Worm (Caenorhabditis elegans) whole organism, L2 larva: Measurements from ENCODE around the gene fbxb-105.

Source experiments
- C34F6.9 ChIP-seq: fragments of 150-350 bp; optimal IDR thresholded peaks from 2 replicates; lab custom pipeline; 2014; ENCODE audit warnings: missing biosample characterization, missing genetic modification characterization
- F13H6.1 ChIP-seq: sonication (generic microtip); optimal IDR thresholded peaks from 2 replicates; lab custom pipeline; 2016; ENCODE audit warnings: missing genetic modification characterization, missing compliant biosample characterization
- R02D3.7 ChIP-seq: fragments of 150-350 bp; optimal IDR thresholded peaks from 2 replicates; lab custom pipeline; 2014; ENCODE audit warnings: missing biosample characterization, missing genetic modification characterization
- Y55F3AM.14 ChIP-seq: fragments of 200-800 bp; sonication (Bioruptor generic); optimal IDR thresholded peaks from 2 replicates; lab custom pipeline; 2018; ENCODE audit warnings: mild to moderate bottlenecking, missing genetic modification characterization, missing compliant biosample characterization
- ZK546.5 ChIP-seq: sonication (generic microtip); optimal IDR thresholded peaks from 2 replicates; lab custom pipeline; 2017; ENCODE audit warnings: missing biosample characterization, missing genetic modification characterization
- alr-1 ChIP-seq: fragments of 150-350 bp; optimal IDR thresholded peaks from 2 replicates; lab custom pipeline; 2014; ENCODE audit warnings: missing biosample characterization, missing genetic modification characterization
- aly-2 ChIP-seq: fragments of 150-350 bp; optimal IDR thresholded peaks from 2 replicates; lab custom pipeline; 2014; ENCODE audit warnings: missing biosample characterization, missing genetic modification characterization
- ama-1 ChIP-seq: fragments of 150-350 bp; optimal IDR thresholded peaks from 2 replicates; lab custom pipeline; 2018; ENCODE audit warnings: inconsistent platforms
- blmp-1 ChIP-seq: sonication (generic microtip); optimal IDR thresholded peaks from 2 replicates; lab custom pipeline; 2017; ENCODE audit warnings: missing genetic modification characterization, mild to moderate bottlenecking, missing compliant biosample characterization, antibody characterized with exemption, moderate library complexity; ENCODE audit not compliant: insufficient read depth
- ceh-82 ChIP-seq: fragments of 150-350 bp; optimal IDR thresholded peaks from 2 replicates; lab custom pipeline; 2014; ENCODE audit warnings: missing biosample characterization, missing genetic modification characterization
- crh-2 ChIP-seq: sonication (generic microtip); optimal IDR thresholded peaks from 2 replicates; lab custom pipeline; 2017; ENCODE audit warnings: missing biosample characterization, missing genetic modification characterization
- egl-27 ChIP-seq: sonication (generic microtip); optimal IDR thresholded peaks from 3 replicates; lab custom pipeline; 2017; ENCODE audit warnings: missing biosample characterization, missing genetic modification reagents, missing genetic modification characterization
- elt-1 ChIP-seq: fragments of 150-350 bp; optimal IDR thresholded peaks from 2 replicates; lab custom pipeline; 2014; ENCODE audit warnings: missing biosample characterization, missing genetic modification characterization
- elt-3 ChIP-seq: sonication (generic microtip); optimal IDR thresholded peaks from 2 replicates; lab custom pipeline; 2017; ENCODE audit warnings: missing biosample characterization, missing genetic modification characterization
- fos-1 ChIP-seq: fragments of 150-350 bp; optimal IDR thresholded peaks from 2 replicates; lab custom pipeline; 2014; ENCODE audit warnings: missing biosample characterization, missing genetic modification characterization
- gmeb-1 ChIP-seq: fragments of 150-350 bp; optimal IDR thresholded peaks from 2 replicates; lab custom pipeline; 2014; ENCODE audit warnings: missing biosample characterization, missing genetic modification characterization
- lin-11 ChIP-seq: fragments of 150-350 bp; sonication (generic microtip); optimal IDR thresholded peaks from 2 replicates; lab custom pipeline; 2014; ENCODE audit warnings: missing biosample characterization, missing genetic modification characterization, inconsistent platforms, mixed read lengths
- lin-13 ChIP-seq: fragments of 150-350 bp; optimal IDR thresholded peaks from 2 replicates; lab custom pipeline; 2014; ENCODE audit warnings: missing biosample characterization, missing genetic modification reagents, missing genetic modification characterization
- lin-39 ChIP-seq: fragments of 150-350 bp; optimal IDR thresholded peaks from 2 replicates; lab custom pipeline; 2014; ENCODE audit warnings: missing biosample characterization, missing genetic modification reagents, missing genetic modification characterization
- lsy-2 ChIP-seq, 2 experiments: fragments of 150-350 bp in 1 of 2; sonication (generic microtip) in 1 of 2; optimal IDR thresholded peaks; 2 replicates each; lab custom pipeline; 2014 to 2017; ENCODE audit warnings: missing biosample characterization in 2 of 2, missing genetic modification characterization in 2 of 2
- mab-5 ChIP-seq: fragments of 150-350 bp; optimal IDR thresholded peaks from 2 replicates; lab custom pipeline; 2014; ENCODE audit warnings: missing biosample characterization, missing genetic modification characterization
- mbf-1 ChIP-seq: sonication (generic microtip); optimal IDR thresholded peaks from 2 replicates; lab custom pipeline; 2017; ENCODE audit warnings: missing biosample characterization, missing genetic modification characterization
- mdl-1 ChIP-seq, 2 experiments: fragments of 150-350 bp in 1 of 2; sonication (generic microtip) in 1 of 2; optimal IDR thresholded peaks; 2 replicates each; lab custom pipeline; 2017; ENCODE audit warnings: missing biosample characterization in 2 of 2, missing genetic modification characterization in 2 of 2
- nhr-11 ChIP-seq: fragments of 150-350 bp; optimal IDR thresholded peaks from 2 replicates; lab custom pipeline; 2014; ENCODE audit warnings: missing biosample characterization, missing genetic modification characterization
- nhr-12 ChIP-seq: fragments of 150-350 bp; optimal IDR thresholded peaks from 2 replicates; lab custom pipeline; 2014; ENCODE audit warnings: missing biosample characterization, missing genetic modification characterization
- nhr-129 ChIP-seq: fragments of 150-350 bp; optimal IDR thresholded peaks from 2 replicates; lab custom pipeline; 2014; ENCODE audit warnings: missing biosample characterization, missing genetic modification characterization
- nhr-21 ChIP-seq: fragments of 150-350 bp; optimal IDR thresholded peaks from 2 replicates; lab custom pipeline; 2014; ENCODE audit warnings: missing biosample characterization, missing genetic modification characterization
- nhr-23 ChIP-seq: fragments of 150-350 bp; optimal IDR thresholded peaks from 2 replicates; lab custom pipeline; 2014; ENCODE audit warnings: missing biosample characterization, missing genetic modification reagents, missing genetic modification characterization
- nhr-237 ChIP-seq: fragments of 150-350 bp; optimal IDR thresholded peaks from 2 replicates; lab custom pipeline; 2014; ENCODE audit warnings: missing biosample characterization, missing genetic modification characterization
- nhr-25 ChIP-seq: fragments of 150-350 bp; sonication (generic microtip); optimal IDR thresholded peaks from 3 replicates; lab custom pipeline; 2014; ENCODE audit warnings: missing biosample characterization, missing genetic modification characterization
- nhr-6 ChIP-seq: fragments of 150-350 bp; optimal IDR thresholded peaks from 2 replicates; lab custom pipeline; 2014; ENCODE audit warnings: missing biosample characterization, missing genetic modification characterization
- nhr-77 ChIP-seq: fragments of 150-350 bp; optimal IDR thresholded peaks from 2 replicates; lab custom pipeline; 2014; ENCODE audit warnings: missing biosample characterization, missing genetic modification characterization
- peb-1 ChIP-seq: fragments of 150-350 bp; optimal IDR thresholded peaks from 2 replicates; lab custom pipeline; 2014; ENCODE audit warnings: missing biosample characterization, missing genetic modification characterization
- sem-4 ChIP-seq: fragments of 150-350 bp; optimal IDR thresholded peaks from 2 replicates; lab custom pipeline; 2014; ENCODE audit warnings: missing biosample characterization, missing genetic modification reagents, missing genetic modification characterization
- skn-1 ChIP-seq: sonication (generic microtip); optimal IDR thresholded peaks from 2 replicates; lab custom pipeline; 2017; ENCODE audit warnings: missing biosample characterization, missing genetic modification characterization
- sma-3 ChIP-seq: sonication (generic microtip); optimal IDR thresholded peaks from 2 replicates; lab custom pipeline; 2016; ENCODE audit warnings: missing genetic modification reagents, missing genetic modification characterization, missing compliant biosample characterization
- sma-9 ChIP-seq, 2 experiments: fragments of 150-350 bp in 1 of 2; sonication (generic microtip) in 1 of 2; optimal IDR thresholded peaks; 2 replicates each; lab custom pipeline; 2014 to 2016; ENCODE audit warnings: missing genetic modification characterization in 2 of 2, mild to moderate bottlenecking in 1 of 2, missing biosample characterization in 1 of 2, missing compliant biosample characterization in 1 of 2, missing genetic modification reagents in 1 of 2, moderate library complexity in 1 of 2
- snpc-4 ChIP-seq: fragments of 150-350 bp; optimal IDR thresholded peaks from 2 replicates; lab custom pipeline; 2014; ENCODE audit warnings: missing biosample characterization, missing genetic modification characterization
- unc-55 ChIP-seq: fragments of 150-350 bp; sonication (generic microtip); optimal IDR thresholded peaks from 3 replicates; lab custom pipeline; 2014; ENCODE audit warnings: missing biosample characterization, missing genetic modification reagents, missing genetic modification characterization
- unc-62 ChIP-seq: fragments of 150-350 bp; optimal IDR thresholded peaks from 2 replicates; lab custom pipeline; 2014; ENCODE audit warnings: missing biosample characterization, missing genetic modification reagents, missing genetic modification characterization
- ztf-4 ChIP-seq: fragments of 150-350 bp; optimal IDR thresholded peaks from 2 replicates; lab custom pipeline; 2014; ENCODE audit warnings: missing biosample characterization, missing genetic modification characterization

The fbxb-105 gene

ce11 chrII:2804245-2804644, 33.6 kb upstream of the fbxb-105 start (continued):
- TF ChIP-seq nhr-25 (tag; lab: Kevin White, UChicago), result no peak
- no peak for TF ChIP-seq aly-2 (tag; lab: Kevin White, UChicago)
- TF ChIP-seq skn-1 (tag; lab: Kevin White, UChicago), result no peak
- peak in 1 of 2 experiments; percentile 65 for TF ChIP-seq lsy-2 (tag; optimal IDR thresholded peaks at IDR 0.05; lab: Kevin White, UChicago)
- no peak for TF ChIP-seq nhr-6 (tag; lab: Kevin White, UChicago)
- no peak for TF ChIP-seq lin-39 (tag; lab: Kevin White, UChicago)
- TF ChIP-seq nhr-77 (tag; lab: Kevin White, UChicago), result no peak
- TF ChIP-seq nhr-21 (tag; lab: Kevin White, UChicago), result no peak
- no peak for TF ChIP-seq egl-27
- TF ChIP-seq nhr-129 (tag; lab: Kevin White, UChicago), result peak; percentile 2
- TF ChIP-seq crh-2 (tag; lab: Kevin White, UChicago), result no peak
- TF ChIP-seq nhr-12 (tag; lab: Kevin White, UChicago), result no peak

ce11 chrII:2802804-2803586, 32.3 kb upstream of the fbxb-105 start:
- TF ChIP-seq Y55F3AM.14 (peak; percentile 6), sma-9 (GFP tag; optimal IDR thresholded peaks at IDR 0.05; lab: Kevin White, UChicago) (peak; percentile 70), sma-9 (tag; optimal IDR thresholded peaks at IDR 0.05; lab: Kevin White, UChicago) (no peak), nhr-21 (tag; lab: Kevin White, UChicago) (peak; percentile 2), mbf-1 (no peak), lin-13 (peak; percentile 2), egl-27 (peak; percentile 5), skn-1 (tag; lab: Kevin White, UChicago) (no peak), fos-1 (tag; lab: Kevin White, UChicago) (peak; percentile 60), crh-2 (tag; lab: Kevin White, UChicago) (peak; percentile 32)

ce11 chrII:2801764-2802163, 31.1 kb upstream of the fbxb-105 start:
- TF ChIP-seq lin-13 (peak; percentile 48), sem-4 (tag; lab: Kevin White, UChicago) (no peak)

- TF ChIP-seq sma-3 (GFP tag; lab: Kevin White, UChicago), result peak; percentile 96
- TF ChIP-seq peb-1 (tag; lab: Kevin White, UChicago), result no peak
- no peak for TF ChIP-seq nhr-23 (tag; lab: Kevin White, UChicago)
- peak in 1 of 2 experiments; percentile 73 for TF ChIP-seq lsy-2 (tag; optimal IDR thresholded peaks at IDR 0.05; lab: Kevin White, UChicago)
- TF ChIP-seq nhr-11 (tag; lab: Kevin White, UChicago), result no peak
- peak; percentile 93 for TF ChIP-seq sma-9 (GFP tag; optimal IDR thresholded peaks at IDR 0.05; lab: Kevin White, UChicago)
- TF ChIP-seq sma-9 (tag; optimal IDR thresholded peaks at IDR 0.05; lab: Kevin White, UChicago), result no peak
- TF ChIP-seq egl-27, result peak; percentile 77
- no peak for TF ChIP-seq elt-3 (tag; lab: Kevin White, UChicago)
- TF ChIP-seq unc-55, result no peak
- TF ChIP-seq nhr-77 (tag; lab: Kevin White, UChicago), result peak; percentile 40
- TF ChIP-seq nhr-21 (tag; lab: Kevin White, UChicago), result peak; percentile 90
- TF ChIP-seq fos-1 (tag; lab: Kevin White, UChicago), result peak; percentile 94
- peak; percentile 85 for TF ChIP-seq F13H6.1 (tag; lab: Kevin White, UChicago)
- peak; percentile 66 for TF ChIP-seq crh-2 (tag; lab: Kevin White, UChicago)
- TF ChIP-seq gmeb-1, result peak; percentile 75
- no peak for TF ChIP-seq lin-11 (tag; lab: Kevin White, UChicago)
- peak; percentile 63 for TF ChIP-seq elt-1 (tag; lab: Kevin White, UChicago)
- no peak for TF ChIP-seq aly-2 (tag; lab: Kevin White, UChicago)
- TF ChIP-seq nhr-6 (tag; lab: Kevin White, UChicago), result peak; percentile 44
- TF ChIP-seq nhr-237 (tag; lab: Kevin White, UChicago), result no peak
- peak; percentile 27 for TF ChIP-seq sem-4 (tag; lab: Kevin White, UChicago)
- peak; percentile 38 for TF ChIP-seq C34F6.9 (tag; lab: Kevin White, UChicago)
- peak; percentile 15 for TF ChIP-seq mab-5 (tag; lab: Kevin White, UChicago)
- peak; percentile 86 for TF ChIP-seq nhr-25 (tag; lab: Kevin White, UChicago)
- no peak for TF ChIP-seq alr-1 (tag; lab: Kevin White, UChicago)
- peak; percentile 46 for TF ChIP-seq skn-1 (tag; lab: Kevin White, UChicago)
- TF ChIP-seq lin-13, result peak; percentile 79
- TF ChIP-seq nhr-129 (tag; lab: Kevin White, UChicago), result peak; percentile 30
- TF ChIP-seq blmp-1, result peak; percentile 79
- peak; percentile 53 to 65 for TF ChIP-seq mdl-1 (tag; optimal IDR thresholded peaks at IDR 0.05; lab: Kevin White, UChicago)
- TF ChIP-seq ztf-4 (tag; lab: Kevin White, UChicago), result peak; percentile 52
- TF ChIP-seq unc-62 (GFP tag; lab: Kevin White, UChicago), result peak; percentile 47
- no peak for TF ChIP-seq R02D3.7 (tag; lab: Kevin White, UChicago)
- no peak for TF ChIP-seq ceh-82
- no peak for TF ChIP-seq Y55F3AM.14
- TF ChIP-seq ama-1 (lab: Kevin White, UChicago), result no peak
- TF ChIP-seq ZK546.5 (tag; lab: Kevin White, UChicago), result no peak
- no peak for TF ChIP-seq snpc-4 (tag; lab: Kevin White, UChicago)
Measured at ce11 chrII:2800550-2801233, 30.0 kb upstream of the fbxb-105 start, which contains the start of gene nhr-119. Gene nhr-119 (minus strand): TSS chrII:2800600.
